Worm (Caenorhabditis elegans) whole organism, young adult: ENCODE data around the gene fkh-3.

ENCODE experiments used
- B0336.3 ChIP-seq: fragments of 200-800 bp; sonication (Bioruptor generic); IDR thresholded peaks from 2 replicates; pipeline ENCODE4 v1.3.6; 2022; ENCODE audit warnings: missing genetic modification characterization, missing compliant biosample characterization
- F33H1.4 ChIP-seq: fragments of 200-800 bp; sonication (Bioruptor generic); IDR thresholded peaks from 2 replicates; pipeline ENCODE4 v1.3.6; 2022; ENCODE audit warnings: missing genetic modification reagents, missing genetic modification characterization, missing compliant biosample characterization
- F39B2.1 ChIP-seq: fragments of 200-800 bp; sonication (Bioruptor generic); IDR thresholded peaks from 2 replicates; pipeline ENCODE4 v1.3.6; 2022; ENCODE audit warnings: missing genetic modification reagents, missing genetic modification characterization, missing compliant biosample characterization
- F49E8.2 ChIP-seq: sonication (generic microtip); optimal IDR thresholded peaks from 3 replicates; lab custom pipeline; 2017; ENCODE audit warnings: missing genetic modification characterization, mild to moderate bottlenecking, missing compliant biosample characterization, antibody characterized with exemption, moderate library complexity; ENCODE audit not compliant: insufficient read depth
- F57C9.4 ChIP-seq: sonication (generic microtip); optimal IDR thresholded peaks from 2 replicates; lab custom pipeline; 2017; ENCODE audit warnings: mild to moderate bottlenecking, missing genetic modification characterization, missing compliant biosample characterization
- T07F8.4 ChIP-seq: sonication (generic microtip); optimal IDR thresholded peaks from 2 replicates; lab custom pipeline; 2016; ENCODE audit warnings: mild to moderate bottlenecking, missing genetic modification characterization, moderate library complexity, missing compliant biosample characterization
- Y53F4B.3 ChIP-seq: fragments of 200-800 bp; sonication (Bioruptor generic); IDR thresholded peaks from 2 replicates; pipeline ENCODE4 v1.3.6; 2022; ENCODE audit warnings: missing genetic modification reagents, missing genetic modification characterization, missing compliant biosample characterization
- Y56A3A.18 ChIP-seq: fragments of 200-800 bp; sonication (Bioruptor generic); IDR thresholded peaks from 2 replicates; pipeline ENCODE4 v1.3.6; 2022; ENCODE audit warnings: missing genetic modification reagents, missing genetic modification characterization, missing compliant biosample characterization
- Y79H2A.3 ChIP-seq: fragments of 200-800 bp; sonication (Bioruptor generic); conservative IDR thresholded peaks from 2 replicates; pipeline ENCODE4 v1.3.6; 2022; ENCODE audit warnings: missing genetic modification reagents, missing genetic modification characterization, missing compliant biosample characterization
- aptf-3 ChIP-seq: fragments of 200-800 bp; sonication (Bioruptor generic); IDR thresholded peaks from 2 replicates; pipeline ENCODE4 v1.3.6; 2022; ENCODE audit warnings: missing genetic modification characterization, missing compliant biosample characterization
- atf-7 ChIP-seq: sonication (generic microtip); optimal IDR thresholded peaks from 2 replicates; lab custom pipeline; 2017; ENCODE audit warnings: mild to moderate bottlenecking, missing genetic modification characterization, missing compliant biosample characterization
- athp-1 ChIP-seq: sonication (generic microtip); optimal IDR thresholded peaks from 2 replicates; lab custom pipeline; 2017; ENCODE audit warnings: mild to moderate bottlenecking, missing genetic modification characterization, missing compliant biosample characterization
- attf-5 ChIP-seq: fragments of 200-800 bp; sonication (Bioruptor generic); optimal IDR thresholded peaks from 2 replicates; lab custom pipeline; 2018; ENCODE audit warnings: mild to moderate bottlenecking, missing genetic modification characterization, missing compliant biosample characterization
- cebp-1 ChIP-seq, 2 experiments: fragments of 200-800 bp in 1 of 2; sonication (Bioruptor generic) in 1 of 2; sonication (generic microtip) in 1 of 2; IDR thresholded peaks in 1 of 2; optimal IDR thresholded peaks in 1 of 2; 2 replicates each; pipeline versions ENCODE4 v1.3.6 to Lab custom; 2017 to 2022; ENCODE audit warnings: missing compliant biosample characterization in 2 of 2, missing genetic modification characterization in 2 of 2, mild to moderate bottlenecking in 1 of 2, missing genetic modification reagents in 1 of 2, moderate library complexity in 1 of 2
- ceh-40 ChIP-seq: fragments of 200-800 bp; sonication (Bioruptor generic); IDR thresholded peaks from 2 replicates; pipeline ENCODE4 v1.3.6; 2022; ENCODE audit warnings: missing genetic modification characterization, missing compliant biosample characterization
- ceh-58 ChIP-seq: fragments of 200-800 bp; sonication (Bioruptor generic); IDR thresholded peaks from 2 replicates; pipeline ENCODE4 v1.3.6; 2022; ENCODE audit warnings: missing genetic modification characterization, missing compliant biosample characterization
- die-1 ChIP-seq: sonication (generic microtip); optimal IDR thresholded peaks from 2 replicates; lab custom pipeline; 2016; ENCODE audit warnings: missing genotype, mild to moderate bottlenecking, missing genetic modification characterization, missing compliant biosample characterization
- dox-1 ChIP-seq: fragments of 200-800 bp; sonication (Bioruptor generic); IDR thresholded peaks from 2 replicates; pipeline ENCODE4 v1.3.6; 2022; ENCODE audit warnings: missing genetic modification reagents, missing genetic modification characterization, missing compliant biosample characterization
- dpff-1 ChIP-seq: sonication (generic microtip); optimal IDR thresholded peaks from 2 replicates; lab custom pipeline; 2017; ENCODE audit warnings: mild to moderate bottlenecking, missing genetic modification characterization, missing compliant biosample characterization
- efl-1 ChIP-seq: fragments of 150-350 bp; optimal IDR thresholded peaks from 2 replicates; lab custom pipeline; 2014; ENCODE audit warnings: missing biosample characterization, missing genetic modification reagents, missing genetic modification characterization
- ekl-4 ChIP-seq: fragments of 200-800 bp; sonication (Bioruptor generic); IDR thresholded peaks from 2 replicates; pipeline ENCODE4 v1.3.6; 2022; ENCODE audit warnings: missing genetic modification reagents, missing genetic modification characterization, missing compliant biosample characterization
- ets-4 ChIP-seq: fragments of 200-800 bp; sonication (Bioruptor generic); optimal IDR thresholded peaks from 2 replicates; lab custom pipeline; 2018; ENCODE audit warnings: mild to moderate bottlenecking, missing genetic modification characterization, missing compliant biosample characterization
- him-1 ChIP-seq: sonication (generic microtip); optimal IDR thresholded peaks from 2 replicates; lab custom pipeline; 2016; ENCODE audit warnings: missing genotype, missing genetic modification reagents, missing genetic modification characterization, missing compliant biosample characterization
- hlh-12 ChIP-seq: sonication (generic microtip); optimal IDR thresholded peaks from 2 replicates; lab custom pipeline; 2016; ENCODE audit warnings: missing genetic modification characterization, missing compliant biosample characterization
- hmg-20 ChIP-seq: fragments of 200-800 bp; sonication (Bioruptor generic); IDR thresholded peaks from 2 replicates; pipeline ENCODE4 v1.3.6; 2022; ENCODE audit warnings: missing genetic modification reagents, missing genetic modification characterization, missing compliant biosample characterization
- let-607 ChIP-seq, 2 experiments: fragments of 200-800 bp in 1 of 2; sonication (Bioruptor generic) in 1 of 2; sonication (generic microtip) in 1 of 2; optimal IDR thresholded peaks; 2 replicates each; lab custom pipeline; 2016 to 2018; ENCODE audit warnings: mild to moderate bottlenecking in 2 of 2, missing compliant biosample characterization in 2 of 2, missing genetic modification characterization in 2 of 2, moderate library complexity in 2 of 2, missing genotype in 1 of 2
- lin-40 ChIP-seq: sonication (generic microtip); optimal IDR thresholded peaks from 2 replicates; lab custom pipeline; 2016; ENCODE audit warnings: missing genetic modification characterization, mild to moderate bottlenecking, missing compliant biosample characterization, missing genotype, missing genetic modification reagents
- lin-54 ChIP-seq: fragments of 200-800 bp; sonication (Bioruptor generic); optimal IDR thresholded peaks from 2 replicates; lab custom pipeline; 2018; ENCODE audit warnings: mild to moderate bottlenecking, missing genetic modification characterization, missing compliant biosample characterization
- lir-1 ChIP-seq: fragments of 200-800 bp; sonication (Bioruptor generic); conservative IDR thresholded peaks from 2 replicates; pipeline ENCODE4 v1.3.6; 2022; ENCODE audit warnings: missing genetic modification reagents, missing genetic modification characterization, missing compliant biosample characterization
- lsy-27 ChIP-seq: sonication (generic microtip); optimal IDR thresholded peaks from 2 replicates; lab custom pipeline; 2017; ENCODE audit warnings: missing genetic modification characterization, mild to moderate bottlenecking, missing compliant biosample characterization, antibody characterized with exemption, missing genotype, borderline replicate concordance; ENCODE audit not compliant: insufficient read depth
- madf-8 ChIP-seq: fragments of 200-800 bp; sonication (Bioruptor generic); conservative IDR thresholded peaks from 2 replicates; pipeline ENCODE4 v1.3.6; 2022; ENCODE audit warnings: missing genetic modification reagents, missing genetic modification characterization, missing compliant biosample characterization
- mcd-1 ChIP-seq: fragments of 200-800 bp; sonication (Bioruptor generic); IDR thresholded peaks from 2 replicates; pipeline ENCODE4 v1.3.6; 2022; ENCODE audit warnings: missing genetic modification reagents, missing genetic modification characterization, missing compliant biosample characterization
- mxl-1 ChIP-seq: sonication (generic microtip); optimal IDR thresholded peaks from 2 replicates; lab custom pipeline; 2016; ENCODE audit warnings: missing genetic modification characterization, missing compliant biosample characterization
- nfya-2 ChIP-seq: fragments of 200-800 bp; sonication (Bioruptor generic); IDR thresholded peaks from 2 replicates; pipeline ENCODE4 v1.3.6; 2022; ENCODE audit warnings: missing genetic modification reagents, missing genetic modification characterization, missing compliant biosample characterization
- pbrm-1 ChIP-seq: fragments of 200-800 bp; sonication (Bioruptor generic); IDR thresholded peaks from 2 replicates; pipeline ENCODE4 v1.3.6; 2022; ENCODE audit warnings: missing genetic modification reagents, missing genetic modification characterization, missing compliant biosample characterization
- rec-8 ChIP-seq, 2 experiments: sonication (generic microtip); optimal IDR thresholded peaks; 2 replicates each; lab custom pipeline; 2016; ENCODE audit warnings: mild to moderate bottlenecking in 2 of 2, missing genetic modification characterization in 2 of 2, missing genetic modification reagents in 2 of 2, missing genotype in 2 of 2, missing biosample characterization in 1 of 2, missing compliant biosample characterization in 1 of 2, moderate library complexity in 1 of 2
- snpc-1.1 ChIP-seq: sonication (generic microtip); optimal IDR thresholded peaks from 2 replicates; lab custom pipeline; 2017; ENCODE audit warnings: missing genetic modification characterization, mild to moderate bottlenecking, missing compliant biosample characterization, antibody characterized with exemption, moderate library complexity, missing genotype, missing genetic modification reagents; ENCODE audit not compliant: insufficient read depth
- snpc-3.4 ChIP-seq: sonication (generic microtip); optimal IDR thresholded peaks from 2 replicates; lab custom pipeline; 2017; ENCODE audit warnings: missing genetic modification characterization, mild to moderate bottlenecking, missing compliant biosample characterization, antibody characterized with exemption, moderate library complexity, missing genotype, missing genetic modification reagents
- somi-1 ChIP-seq: fragments of 200-800 bp; sonication (Bioruptor generic); optimal IDR thresholded peaks from 2 replicates; lab custom pipeline; 2018; ENCODE audit warnings: mild to moderate bottlenecking, missing genetic modification characterization, missing compliant biosample characterization
- sptf-2 ChIP-seq: fragments of 200-800 bp; sonication (Bioruptor generic); optimal IDR thresholded peaks from 2 replicates; lab custom pipeline; 2018; ENCODE audit warnings: mild to moderate bottlenecking, missing genetic modification characterization, missing compliant biosample characterization
- tbp1 ChIP-seq: fragments of 200-800 bp; sonication (Bioruptor generic); optimal IDR thresholded peaks from 2 replicates; lab custom pipeline; 2018; ENCODE audit warnings: mild to moderate bottlenecking, missing genetic modification characterization, missing compliant biosample characterization
- unc-130 ChIP-seq: sonication (generic microtip); optimal IDR thresholded peaks from 2 replicates; lab custom pipeline; 2016; ENCODE audit warnings: missing genetic modification reagents, missing genetic modification characterization, missing compliant biosample characterization
- zfh-2 ChIP-seq: fragments of 200-800 bp; sonication (Bioruptor generic); conservative IDR thresholded peaks from 2 replicates; pipeline ENCODE4 v1.3.6; 2022; ENCODE audit warnings: missing genetic modification reagents, missing genetic modification characterization, missing compliant biosample characterization
- zim-3 ChIP-seq: sonication (generic microtip); optimal IDR thresholded peaks from 2 replicates; lab custom pipeline; 2017; ENCODE audit warnings: mild to moderate bottlenecking, missing genetic modification characterization, moderate library complexity, missing compliant biosample characterization
- ztf-18 ChIP-seq: sonication (generic microtip); optimal IDR thresholded peaks from 2 replicates; lab custom pipeline; 2016; ENCODE audit warnings: missing genotype, mild to moderate bottlenecking, missing genetic modification characterization, missing compliant biosample characterization
- ztf-25 ChIP-seq: fragments of 200-800 bp; sonication (Bioruptor generic); IDR thresholded peaks from 2 replicates; pipeline ENCODE4 v1.3.6; 2022; ENCODE audit warnings: missing genetic modification reagents, missing genetic modification characterization, missing compliant biosample characterization
- ztf-26 ChIP-seq: sonication (generic microtip); optimal IDR thresholded peaks from 2 replicates; lab custom pipeline; 2017; ENCODE audit warnings: missing genetic modification characterization, missing compliant biosample characterization

Gene fkh-3

DNA sequence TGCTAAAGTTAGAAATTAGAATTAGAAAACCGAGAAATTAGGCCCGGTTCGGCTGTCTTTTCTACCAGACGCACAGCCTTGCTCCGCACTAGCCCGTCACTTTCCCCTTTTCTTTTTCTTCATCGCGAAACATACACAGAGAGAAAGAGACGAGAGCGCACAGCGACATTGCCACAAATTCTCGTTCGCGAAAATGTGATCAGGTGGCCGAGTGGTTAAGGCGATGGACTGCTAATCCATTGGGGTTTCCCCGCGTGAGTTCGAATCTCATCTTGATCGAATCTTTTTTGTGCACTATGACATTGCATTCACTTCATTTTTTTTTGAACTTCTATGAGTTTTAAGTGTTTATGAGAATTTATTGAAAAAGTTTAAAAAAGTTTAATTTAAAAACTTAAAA, 19.2 kb upstream of the fkh-3 start (continued):
- peak; percentile 90 for TF ChIP-seq dox-1
- no peak for TF ChIP-seq ets-4 (GFP tag; lab: Kevin White, UChicago)
- peak; percentile 79 for TF ChIP-seq him-1
- TF ChIP-seq F57C9.4 = no peak
- TF ChIP-seq aptf-3 (GFP tag; lab: Robert Waterston, UW) = no peak
- TF ChIP-seq sptf-2 (GFP tag; lab: Kevin White, UChicago) = peak; percentile 6
- TF ChIP-seq lsy-27 (tag; lab: Kevin White, UChicago) = peak; percentile 31
- 0 out of 2 replicates have a peak, but pooled peaks have one; percentile 9 for TF ChIP-seq cebp-1 (GFP tag; IDR thresholded peaks at IDR 0.05; lab: Robert Waterston, UW)
- TF ChIP-seq cebp-1 (tag; optimal IDR thresholded peaks at IDR 0.05; lab: Kevin White, UChicago) = no peak
- no peak for TF ChIP-seq unc-130 (GFP tag; lab: Kevin White, UChicago)
- TF ChIP-seq F39B2.1 (GFP tag; lab: Robert Waterston, UW) = no peak
- TF ChIP-seq attf-5 (GFP tag; lab: Kevin White, UChicago) = no peak
- TF ChIP-seq madf-8 (GFP tag; lab: Robert Waterston, UW) = no peak
- peak; percentile 68 for TF ChIP-seq lin-40
- no peak for TF ChIP-seq atf-7 (tag; lab: Kevin White, UChicago)
- peak; percentile 34 for TF ChIP-seq lin-54 (GFP tag; lab: Kevin White, UChicago)
- TF ChIP-seq snpc-3.4 (tag; lab: Kevin White, UChicago) = no peak
- no peak for TF ChIP-seq rec-8 (tag; optimal IDR thresholded peaks at IDR 0.05; lab: Kevin White, UChicago)
- no peak for TF ChIP-seq nfya-2
- peak; percentile 84 for TF ChIP-seq pbrm-1
- TF ChIP-seq ceh-58 = no peak
- TF ChIP-seq ztf-26 (tag; lab: Kevin White, UChicago) = no peak
- TF ChIP-seq Y53F4B.3 (GFP tag; lab: Robert Waterston, UW) = peak; percentile 50; the same call in 1 of the 2 replicates
- no peak for TF ChIP-seq snpc-1.1 (tag; lab: Kevin White, UChicago)
- no peak for TF ChIP-seq lir-1 (GFP tag; lab: Robert Waterston, UW)
- no peak for TF ChIP-seq athp-1 (tag; lab: Kevin White, UChicago)
- no peak for TF ChIP-seq dpff-1 (tag; lab: Kevin White, UChicago)
- no peak for TF ChIP-seq Y79H2A.3
- no peak for TF ChIP-seq efl-1 (GFP tag; lab: Kevin White, UChicago)
- peak; percentile 13 for TF ChIP-seq zim-3 (tag; lab: Kevin White, UChicago)
- TF ChIP-seq hlh-12 (tag; lab: Kevin White, UChicago) = no peak
- TF ChIP-seq F49E8.2 (tag; lab: Kevin White, UChicago) = no peak
- TF ChIP-seq T07F8.4 (tag; lab: Kevin White, UChicago) = peak; percentile 38
- TF ChIP-seq B0336.3 = peak; percentile 48; the same call in 1 of the 2 replicates
- no peak for TF ChIP-seq mxl-1
- peak; percentile 92 for TF ChIP-seq tbp1 (GFP tag; lab: Kevin White, UChicago)
- TF ChIP-seq ceh-40 (GFP tag; lab: Robert Waterston, UW) = no peak
- peak; percentile 79 for TF ChIP-seq die-1 (tag; lab: Kevin White, UChicago)
- peak; percentile 75; the same call in 1 of the 2 replicates for TF ChIP-seq Y56A3A.18 (GFP tag; lab: Robert Waterston, UW)
- peak; percentile 14 for TF ChIP-seq ztf-18
- TF ChIP-seq ekl-4 (GFP tag; lab: Robert Waterston, UW) = peak; percentile 51; the same call in 1 of the 2 replicates
- no peak for TF ChIP-seq let-607 (tag; optimal IDR thresholded peaks at IDR 0.05; lab: Kevin White, UChicago)
- TF ChIP-seq mcd-1 (GFP tag; lab: Robert Waterston, UW) = peak; percentile 65
- no peak for TF ChIP-seq F33H1.4
- TF ChIP-seq ztf-25 (GFP tag; lab: Robert Waterston, UW) = no peak
- peak; percentile 40; the same call in 1 of the 2 replicates for TF ChIP-seq zfh-2 (GFP tag; lab: Robert Waterston, UW)
- no peak for TF ChIP-seq somi-1
- peak; percentile 33; the same call in 1 of the 2 replicates for TF ChIP-seq hmg-20 (GFP tag; lab: Robert Waterston, UW)
